Worm (Caenorhabditis elegans): ENCODE data around the gene C16A3.5.

ce11 chrIII:6359171-6359854, 21.3 kb upstream of the C16A3.5 start:
- TF ChIP-seq attf-3 (GFP tag; conservative IDR thresholded peaks at IDR 0.05) (no peak), K11D2.4 (GFP tag; IDR thresholded peaks at IDR 0.05) (no peak), ztf-25 (GFP tag; IDR thresholded peaks at IDR 0.05) (no peak), egl-18 (GFP tag; IDR thresholded peaks at IDR 0.05) (no peak), snpc-1.3 (tag; optimal IDR thresholded peaks at IDR 0.05; ENCODE audit: insufficient read depth) (no peak), ceh-58 (GFP tag; IDR thresholded peaks at IDR 0.05) (no peak), hlh-26 (GFP tag; conservative IDR thresholded peaks at IDR 0.05) (no peak), athp-1 (tag; optimal IDR thresholded peaks at IDR 0.05) (no peak), unc-62 (GFP tag; optimal IDR thresholded peaks at IDR 0.05) (no peak), lin-26 (GFP tag; IDR thresholded peaks at IDR 0.05) (no peak), fkh-3 (tag; optimal IDR thresholded peaks at IDR 0.05) (no peak), hmg-20 (GFP tag; IDR thresholded peaks at IDR 0.05) (no peak)
